Fruit fly (Drosophila melanogaster) whole organism, embryonic: Measurements from ENCODE around the gene CG32073.
A peak's percentile ranks its signal among the peaks of the same experiment; 100 is the strongest.

Experiments used
- CG10147 ChIP-seq: fragments of 200-800 bp; sonication (Bioruptor generic); optimal IDR thresholded peaks from 2 replicates; lab custom pipeline; 2019; ENCODE audit warnings: missing biosample characterization, mild to moderate bottlenecking, missing genetic modification characterization, moderate library complexity
- CG10321 ChIP-seq: fragments of 200-800 bp; sonication (Bioruptor generic); IDR thresholded peaks from 2 replicates; pipeline ENCODE4 v1.3.6; 2022; ENCODE audit warnings: missing biosample characterization, missing genetic modification characterization
- CG11085 ChIP-seq: fragments of 200-800 bp; sonication (Bioruptor generic); IDR thresholded peaks from 2 replicates; pipeline ENCODE4 v1.3.6; 2022; ENCODE audit warnings: missing biosample characterization, missing genetic modification characterization
- CG11696 ChIP-seq: fragments of 200-800 bp; sonication (Bioruptor generic); IDR thresholded peaks from 2 replicates; pipeline ENCODE4 v1.3.6; 2022; ENCODE audit warnings: missing biosample characterization, missing genetic modification characterization
- CG13894 ChIP-seq: fragments of 200-800 bp; sonication (Bioruptor generic); optimal IDR thresholded peaks from 3 replicates; lab custom pipeline; 2018; ENCODE audit warnings: missing biosample characterization, mild to moderate bottlenecking, missing genetic modification characterization, moderate library complexity
- CG14050 ChIP-seq: fragments of 200-800 bp; sonication (Bioruptor generic); IDR thresholded peaks from 3 replicates; pipeline ENCODE4 v1.3.6; 2022; ENCODE audit warnings: missing biosample characterization, missing genetic modification characterization
- CG1529 ChIP-seq: fragments of 200-800 bp; sonication (Bioruptor generic); optimal IDR thresholded peaks from 3 replicates; lab custom pipeline; 2018; ENCODE audit warnings: missing biosample characterization, missing genetic modification characterization
- CG15696 ChIP-seq: fragments of 200-800 bp; sonication (Bioruptor generic); optimal IDR thresholded peaks from 2 replicates; lab custom pipeline; 2019; ENCODE audit warnings: missing biosample characterization, mild to moderate bottlenecking, missing genetic modification characterization, moderate library complexity
- CG16863 ChIP-seq: fragments of 200-800 bp; sonication (Bioruptor generic); optimal IDR thresholded peaks from 3 replicates; lab custom pipeline; 2016; ENCODE audit warnings: missing biosample characterization, missing genetic modification characterization
- CG17361 ChIP-seq: fragments of 200-800 bp; sonication (Bioruptor generic); IDR thresholded peaks from 3 replicates; pipeline ENCODE4 v1.3.6; 2022; ENCODE audit warnings: missing biosample characterization, missing genetic modification characterization
- CG18619 ChIP-seq: fragments of 200-800 bp; sonication (Bioruptor generic); optimal IDR thresholded peaks from 3 replicates; lab custom pipeline; 2017; ENCODE audit warnings: missing biosample characterization, mild to moderate bottlenecking, missing genetic modification characterization
- CG2120 ChIP-seq: fragments of 200-800 bp; sonication (Bioruptor generic); optimal IDR thresholded peaks from 3 replicates; lab custom pipeline; 2016; ENCODE audit warnings: missing biosample characterization, missing genetic modification characterization
- CG31365 ChIP-seq: fragments of 200-800 bp; sonication (Bioruptor generic); optimal IDR thresholded peaks from 2 replicates; lab custom pipeline; 2018; ENCODE audit warnings: missing biosample characterization, mild to moderate bottlenecking, missing genetic modification characterization
- CG32772 ChIP-seq: fragments of 200-800 bp; sonication (Bioruptor generic); IDR thresholded peaks from 2 replicates; pipeline ENCODE4 v1.3.6; 2022; ENCODE audit warnings: missing biosample characterization, missing genetic modification characterization
- CG42726 ChIP-seq: fragments of 200-800 bp; sonication (Bioruptor generic); IDR thresholded peaks from 2 replicates; pipeline ENCODE4 v1.3.6; 2022; ENCODE audit warnings: missing biosample characterization, missing genetic modification characterization; ENCODE audit not compliant: partially characterized antibody
- CG4404 ChIP-seq: fragments of 200-800 bp; sonication (Bioruptor generic); IDR thresholded peaks from 2 replicates; pipeline ENCODE4 v1.3.6; 2022; ENCODE audit warnings: missing biosample characterization, missing genetic modification characterization
- CG4617 ChIP-seq: fragments of 200-800 bp; sonication (Bioruptor generic); optimal IDR thresholded peaks from 3 replicates; lab custom pipeline; 2016; ENCODE audit warnings: missing biosample characterization, missing genetic modification characterization, borderline replicate concordance
- CG6175 ChIP-seq: fragments of 200-800 bp; sonication (Bioruptor generic); IDR thresholded peaks from 3 replicates; pipeline ENCODE4 v1.3.6; 2022; ENCODE audit warnings: missing biosample characterization, missing genetic modification characterization
- CG6765 ChIP-seq: fragments of 200-800 bp; sonication (Bioruptor generic); optimal IDR thresholded peaks from 3 replicates; lab custom pipeline; 2017; ENCODE audit warnings: missing biosample characterization, mild to moderate bottlenecking, missing genetic modification characterization
- CG6813 ChIP-seq: fragments of 200-800 bp; sonication (Bioruptor generic); optimal IDR thresholded peaks from 2 replicates; lab custom pipeline; 2017; ENCODE audit warnings: missing biosample characterization, missing genetic modification characterization, mild to moderate bottlenecking, moderate library complexity, missing genetic modification reagents
- CG7556 ChIP-seq: fragments of 200-800 bp; sonication (Bioruptor generic); optimal IDR thresholded peaks from 2 replicates; lab custom pipeline; 2017; ENCODE audit warnings: missing biosample characterization, mild to moderate bottlenecking, missing genetic modification characterization
- CG7928 ChIP-seq: fragments of 200-800 bp; sonication (Bioruptor generic); optimal IDR thresholded peaks from 2 replicates; lab custom pipeline; 2017; ENCODE audit warnings: missing biosample characterization, mild to moderate bottlenecking, missing genetic modification characterization
- CG8388 ChIP-seq: fragments of 200-800 bp; sonication (Bioruptor generic); optimal IDR thresholded peaks from 2 replicates; lab custom pipeline; 2019; ENCODE audit warnings: missing biosample characterization, mild to moderate bottlenecking, missing genetic modification characterization, moderate library complexity
- Dfd ChIP-seq, 2 experiments: fragments of >200 bp; optimal IDR thresholded peaks; 2 replicates each; lab custom pipeline; 2017; ENCODE audit warnings: missing biosample characterization in 2 of 2, missing genetic modification characterization in 2 of 2
- Gug ChIP-seq: fragments of 200-800 bp; sonication (Bioruptor generic); IDR thresholded peaks from 4 replicates; pipeline ENCODE4 v1.3.6; 2022; ENCODE audit warnings: missing biosample characterization, missing genetic modification characterization
- HLH3B ChIP-seq: fragments of 200-800 bp; sonication (Bioruptor generic); IDR thresholded peaks from 2 replicates; pipeline ENCODE4 v1.3.6; 2022; ENCODE audit warnings: missing biosample characterization, missing genetic modification characterization
- Lhr ChIP-seq: fragments of 200-800 bp; sonication (Bioruptor generic); optimal IDR thresholded peaks from 3 replicates; lab custom pipeline; 2017; ENCODE audit warnings: mild to moderate bottlenecking, missing biosample characterization, missing genetic modification reagents, missing genetic modification characterization
- MESR4 ChIP-seq: fragments of 200-800 bp; sonication (Bioruptor generic); optimal IDR thresholded peaks from 2 replicates; lab custom pipeline; 2018; ENCODE audit warnings: missing biosample characterization, mild to moderate bottlenecking, missing genetic modification characterization, moderate library complexity
- Mrtf ChIP-seq: fragments of 200-800 bp; sonication (Bioruptor generic); IDR thresholded peaks from 3 replicates; pipeline ENCODE4 v1.3.6; 2022; ENCODE audit warnings: missing biosample characterization, missing genetic modification characterization
- Opbp ChIP-seq: fragments of 200-800 bp; sonication (Bioruptor generic); IDR thresholded peaks from 3 replicates; pipeline ENCODE4 v1.3.6; 2022; ENCODE audit warnings: missing biosample characterization, missing genetic modification characterization; ENCODE audit not compliant: partially characterized antibody
- Optix ChIP-seq: fragments of 200-800 bp; sonication (Bioruptor generic); IDR thresholded peaks from 3 replicates; pipeline ENCODE4 v1.3.6; 2022; ENCODE audit warnings: missing biosample characterization, missing genetic modification characterization
- Ssrp ChIP-seq: fragments of 200-800 bp; sonication (Bioruptor generic); optimal IDR thresholded peaks from 2 replicates; lab custom pipeline; 2018; ENCODE audit warnings: missing biosample characterization, mild to moderate bottlenecking, missing genetic modification characterization, moderate library complexity
- bigmax ChIP-seq: fragments of 200-800 bp; sonication (Bioruptor generic); optimal IDR thresholded peaks from 2 replicates; lab custom pipeline; 2018; ENCODE audit warnings: missing biosample characterization, mild to moderate bottlenecking, missing genetic modification characterization
- caup ChIP-seq: fragments of 200-800 bp; sonication (Bioruptor generic); optimal IDR thresholded peaks from 3 replicates; lab custom pipeline; 2017; ENCODE audit warnings: missing biosample characterization, mild to moderate bottlenecking, missing genetic modification characterization, moderate library complexity; ENCODE audit not compliant: severe bottlenecking
- ci ChIP-seq: fragments of 200-800 bp; sonication (Bioruptor generic); IDR thresholded peaks from 3 replicates; pipeline ENCODE4 v1.3.6; 2022; ENCODE audit warnings: missing biosample characterization, missing genetic modification characterization
- crol ChIP-seq: fragments of 200-800 bp; sonication (Bioruptor generic); IDR thresholded peaks from 2 replicates; pipeline ENCODE4 v1.3.6; 2022; ENCODE audit warnings: missing biosample characterization, missing genetic modification characterization
- crp ChIP-seq, 2 experiments: fragments of 200-800 bp; sonication (Bioruptor generic); optimal IDR thresholded peaks; 2 replicates in 1 of 2; 3 replicates in 1 of 2; lab custom pipeline; 2017; ENCODE audit warnings: missing biosample characterization in 2 of 2, missing genetic modification characterization in 2 of 2, mild to moderate bottlenecking in 1 of 2, moderate library complexity in 1 of 2
- fd102C ChIP-seq: fragments of 200-800 bp; sonication (Bioruptor generic); optimal IDR thresholded peaks from 2 replicates; lab custom pipeline; 2018; ENCODE audit warnings: missing biosample characterization, mild to moderate bottlenecking, missing genetic modification characterization, moderate library complexity
- gem ChIP-seq: fragments of 200-800 bp; sonication (Bioruptor generic); optimal IDR thresholded peaks from 2 replicates; lab custom pipeline; 2019; ENCODE audit warnings: missing biosample characterization, mild to moderate bottlenecking, missing genetic modification characterization, moderate library complexity
- her ChIP-seq: fragments of 200-800 bp; sonication (Bioruptor generic); optimal IDR thresholded peaks from 2 replicates; lab custom pipeline; 2016; ENCODE audit warnings: missing biosample characterization, missing genetic modification characterization
- hkb ChIP-seq, 2 experiments: fragments of 200-800 bp in 1 of 2; fragments of >200 bp in 1 of 2; sonication (Bioruptor generic) in 1 of 2; IDR thresholded peaks in 1 of 2; optimal IDR thresholded peaks in 1 of 2; 2 replicates each; pipeline versions ENCODE4 v1.3.6 to Lab custom; 2017 to 2022; ENCODE audit warnings: missing biosample characterization in 1 of 2, missing genetic modification characterization in 1 of 2
- kay ChIP-seq: fragments of 200-800 bp; sonication (Bioruptor generic); optimal IDR thresholded peaks from 2 replicates; lab custom pipeline; 2016; ENCODE audit warnings: missing biosample characterization, missing genetic modification characterization
- pita ChIP-seq: fragments of 200-800 bp; sonication (Bioruptor generic); optimal IDR thresholded peaks from 2 replicates; lab custom pipeline; 2017; ENCODE audit warnings: missing biosample characterization, mild to moderate bottlenecking, missing genetic modification characterization
- rib ChIP-seq: fragments of 200-800 bp; sonication (Bioruptor generic); IDR thresholded peaks from 2 replicates; pipeline ENCODE4 v1.3.6; 2022; ENCODE audit warnings: missing biosample characterization, missing genetic modification characterization
- schlank ChIP-seq: fragments of 200-800 bp; sonication (Bioruptor generic); optimal IDR thresholded peaks from 2 replicates; lab custom pipeline; 2018; ENCODE audit warnings: missing biosample characterization, mild to moderate bottlenecking, missing genetic modification characterization
- sim ChIP-seq: fragments of 200-800 bp; sonication (Bioruptor generic); IDR thresholded peaks from 2 replicates; pipeline ENCODE4 v1.3.6; 2022; ENCODE audit warnings: missing biosample characterization, missing genetic modification characterization
- trh ChIP-seq: fragments of 200-800 bp; sonication (Bioruptor generic); optimal IDR thresholded peaks from 2 replicates; lab custom pipeline; 2016; ENCODE audit warnings: missing biosample characterization, missing genetic modification characterization
- wor ChIP-seq: fragments of 200-800 bp; sonication (Bioruptor generic); IDR thresholded peaks from 2 replicates; pipeline ENCODE4 v1.3.6; 2022; ENCODE audit warnings: missing biosample characterization, missing genetic modification characterization

CG32073 gene

DNA sequence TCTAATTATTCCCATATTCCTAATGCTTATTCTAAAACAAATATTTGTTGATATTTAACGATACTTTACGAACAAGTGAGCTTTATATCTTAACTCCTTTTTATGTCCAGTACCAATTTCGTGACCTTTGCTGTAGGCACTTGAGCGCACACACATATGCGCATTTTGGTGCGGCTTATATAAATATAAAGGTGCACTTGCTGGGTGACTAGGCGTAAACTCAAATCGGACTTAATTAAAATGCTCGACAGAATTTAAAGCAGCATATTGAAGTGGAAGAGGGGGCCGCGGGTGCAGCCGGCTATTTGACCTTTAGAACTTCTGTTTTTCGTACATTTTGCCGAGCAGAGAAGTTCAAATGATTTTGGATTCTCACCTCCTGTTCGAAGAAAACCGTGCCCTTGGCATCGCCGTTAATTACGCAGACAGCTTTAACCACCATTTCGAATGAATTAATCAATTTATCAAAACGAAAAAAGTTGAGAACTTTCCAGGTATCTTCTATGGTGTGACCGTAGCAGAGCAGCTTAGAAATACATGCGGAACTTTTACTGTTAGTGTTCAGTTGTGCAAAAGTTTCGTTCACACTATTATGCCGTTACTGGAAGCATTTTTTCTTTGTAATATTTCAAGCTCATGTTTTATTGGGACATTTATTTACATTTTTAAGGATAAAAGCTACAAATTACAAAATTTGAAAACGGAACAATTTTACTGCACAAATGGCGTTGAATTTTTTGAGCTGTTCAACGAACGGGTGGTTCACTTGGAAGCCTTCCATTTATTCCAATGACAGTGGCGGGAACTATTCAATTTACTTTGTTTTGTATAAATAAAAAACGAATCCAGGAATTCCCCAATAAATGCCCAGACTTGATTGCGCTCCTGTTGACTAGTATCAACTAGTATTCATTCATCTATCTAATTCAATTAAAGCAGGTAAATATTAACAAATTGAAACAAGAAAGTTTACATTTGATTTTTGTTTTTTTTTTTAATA is 6.1 kb upstream of the CG32073 start, which contains the start of gene Sod1 (continued):
- TF ChIP-seq CG6813 (GFP tag; lab: Kevin White, UChicago) (no peak), crp (GFP tag; optimal IDR thresholded peaks at IDR 0.05; lab: Kevin White, UChicago) (no peak), schlank (no peak), CG13894 (tag; lab: Kevin White, UChicago) (no peak), CG6175 (no peak), ci (GFP tag; lab: Robert Waterston, UW) (no peak), crol (GFP tag; lab: Robert Waterston, UW) (peak; percentile 93), Opbp (GFP tag; lab: Robert Waterston, UW) (no peak), CG10147 (GFP tag; lab: Kevin White, UChicago) (no peak), CG42726 (no peak), CG11696 (GFP tag; lab: Robert Waterston, UW) (peak; percentile 86), CG8388 (GFP tag; lab: Kevin White, UChicago) (no peak), pita (GFP tag; lab: Kevin White, UChicago) (no peak), CG31365 (tag; lab: Kevin White, UChicago) (no peak), rib (no peak), gem (tag; lab: Kevin White, UChicago) (no peak), wor (GFP tag; lab: Robert Waterston, UW) (no peak), CG18619 (GFP tag; lab: Kevin White, UChicago) (no peak), caup (GFP tag; lab: Kevin White, UChicago) (no peak), CG4404 (GFP tag; lab: Robert Waterston, UW) (no peak), Mrtf (no peak), sim (GFP tag; lab: Robert Waterston, UW) (no peak), MESR4 (peak; percentile 75), CG6765 (peak; percentile 21), CG14050 (GFP tag; lab: Robert Waterston, UW) (no peak), CG16863 (GFP tag; lab: Kevin White, UChicago) (no peak), hkb (optimal IDR thresholded peaks at IDR 0.05; lab: Kevin White, UChicago) (no peak), hkb (GFP tag; IDR thresholded peaks at IDR 0.05; lab: Robert Waterston, UW) (0 out of 2 replicates have a peak, but pooled peaks have one; percentile 7), CG7928 (GFP tag; lab: Kevin White, UChicago) (no peak), trh (no peak), CG10321 (GFP tag; lab: Robert Waterston, UW) (no peak), CG2120 (GFP tag; lab: Kevin White, UChicago) (peak; percentile 6), CG17361 (GFP tag; lab: Robert Waterston, UW) (no peak), her (GFP tag; lab: Kevin White, UChicago) (no peak), CG7556 (GFP tag; lab: Kevin White, UChicago) (no peak), CG4617 (GFP tag; lab: Kevin White, UChicago) (peak; percentile 40), Dfd (GFP tag; optimal IDR thresholded peaks at IDR 0.05; lab: Kevin White, UChicago) (no peak), fd102C (GFP tag; lab: Kevin White, UChicago) (no peak), Optix (GFP tag; lab: Robert Waterston, UW) (no peak), bigmax (GFP tag; lab: Kevin White, UChicago) (no peak), Lhr (GFP tag; lab: Kevin White, UChicago) (no peak), Gug (no peak), CG15696 (no peak), kay (GFP tag; lab: Kevin White, UChicago) (no peak), CG1529 (GFP tag; lab: Kevin White, UChicago) (no peak), HLH3B (GFP tag; lab: Robert Waterston, UW) (no peak), CG11085 (GFP tag; lab: Robert Waterston, UW) (no peak), CG32772 (GFP tag; lab: Robert Waterston, UW) (no peak), Ssrp (tag; lab: Kevin White, UChicago) (no peak)
